Fruit fly (Drosophila melanogaster) whole organism, prepupa: ENCODE measurements around the gene CG33644.

Source experiments
- Blimp-1 ChIP-seq: fragments of 200-800 bp; sonication (Bioruptor generic); optimal IDR thresholded peaks from 3 replicates; lab custom pipeline; 2017; ENCODE audit warnings: missing biosample characterization, missing genetic modification characterization, mild to moderate bottlenecking, moderate library complexity, missing genetic modification reagents
- CG10631 ChIP-seq: fragments of 200-800 bp; sonication (Bioruptor generic); optimal IDR thresholded peaks from 2 replicates; lab custom pipeline; 2016; ENCODE audit warnings: missing biosample characterization, missing genetic modification characterization
- CG11294 ChIP-seq: fragments of 200-800 bp; sonication (Bioruptor generic); IDR thresholded peaks from 2 replicates; pipeline ENCODE4 v1.3.6; 2022; ENCODE audit warnings: missing biosample characterization, missing genetic modification characterization
- CG11762 ChIP-seq: fragments of 200-800 bp; sonication (Bioruptor generic); optimal IDR thresholded peaks from 3 replicates; lab custom pipeline; 2016; ENCODE audit warnings: missing biosample characterization, missing genetic modification characterization; ENCODE audit not compliant: insufficient read depth
- CG11902 ChIP-seq: fragments of 200-800 bp; sonication (Bioruptor generic); optimal IDR thresholded peaks from 3 replicates; lab custom pipeline; 2016; ENCODE audit warnings: missing biosample characterization, missing genetic modification characterization
- CG15336 ChIP-seq: fragments of 200-800 bp; sonication (Bioruptor generic); IDR thresholded peaks from 2 replicates; pipeline ENCODE4 v1.3.6; 2022; ENCODE audit warnings: missing biosample characterization, missing genetic modification characterization
- CG1621 ChIP-seq: fragments of 200-800 bp; sonication (Bioruptor generic); optimal IDR thresholded peaks from 3 replicates; lab custom pipeline; 2018; ENCODE audit warnings: missing biosample characterization, mild to moderate bottlenecking, missing genetic modification characterization
- CG3032 ChIP-seq: fragments of 200-800 bp; optimal IDR thresholded peaks from 2 replicates; lab custom pipeline; 2019; ENCODE audit warnings: missing biosample characterization, mild to moderate bottlenecking, missing genetic modification characterization, moderate library complexity
- CG32006 ChIP-seq: fragments of 200-800 bp; sonication (Bioruptor generic); optimal IDR thresholded peaks from 3 replicates; lab custom pipeline; 2017; ENCODE audit warnings: missing biosample characterization, mild to moderate bottlenecking, missing genetic modification characterization
- CG34406 ChIP-seq: fragments of 200-800 bp; sonication (Bioruptor generic); optimal IDR thresholded peaks from 3 replicates; lab custom pipeline; 2016; ENCODE audit warnings: missing biosample characterization, missing genetic modification characterization
- CG3919 ChIP-seq: fragments of 200-800 bp; sonication (Bioruptor generic); optimal IDR thresholded peaks from 3 replicates; lab custom pipeline; 2016; ENCODE audit warnings: missing biosample characterization, missing genetic modification characterization
- CG6163 ChIP-seq: fragments of 200-800 bp; sonication (Bioruptor generic); IDR thresholded peaks from 3 replicates; pipeline ENCODE4 v1.3.6; 2022; ENCODE audit warnings: missing biosample characterization, missing genetic modification characterization
- CG6276 ChIP-seq: fragments of 200-800 bp; sonication (Bioruptor generic); optimal IDR thresholded peaks from 2 replicates; lab custom pipeline; 2017; ENCODE audit warnings: missing biosample characterization, mild to moderate bottlenecking, missing genetic modification characterization
- CG6792 ChIP-seq: fragments of 200-800 bp; sonication (Bioruptor generic); optimal IDR thresholded peaks from 3 replicates; lab custom pipeline; 2016; ENCODE audit warnings: missing biosample characterization, missing genetic modification characterization
- CG6808 ChIP-seq: fragments of 200-800 bp; sonication (Bioruptor generic); optimal IDR thresholded peaks from 3 replicates; lab custom pipeline; 2017; ENCODE audit warnings: missing biosample characterization, missing genetic modification characterization, mild to moderate bottlenecking, moderate library complexity, missing genetic modification reagents
- CG6854 ChIP-seq: fragments of 200-800 bp; sonication (Bioruptor generic); optimal IDR thresholded peaks from 2 replicates; lab custom pipeline; 2017; ENCODE audit warnings: missing biosample characterization, mild to moderate bottlenecking, missing genetic modification characterization
- CG7368 ChIP-seq: fragments of 200-800 bp; sonication (Bioruptor generic); optimal IDR thresholded peaks from 3 replicates; lab custom pipeline; 2016; ENCODE audit warnings: missing biosample characterization, missing genetic modification characterization
- CG8119 ChIP-seq: fragments of 200-800 bp; sonication (Bioruptor generic); IDR thresholded peaks from 3 replicates; pipeline ENCODE4 v1.3.6; 2022; ENCODE audit warnings: missing biosample characterization, missing genetic modification characterization
- CG8319 ChIP-seq: fragments of 200-800 bp; sonication (Bioruptor generic); optimal IDR thresholded peaks from 3 replicates; lab custom pipeline; 2016; ENCODE audit warnings: missing biosample characterization, missing genetic modification characterization
- CG9139 ChIP-seq: fragments of 200-800 bp; sonication (Bioruptor generic); optimal IDR thresholded peaks from 3 replicates; lab custom pipeline; 2017; ENCODE audit warnings: missing biosample characterization, mild to moderate bottlenecking, missing genetic modification characterization
- Eip75B ChIP-seq: fragments of 200-800 bp; sonication (Bioruptor generic); optimal IDR thresholded peaks from 3 replicates; lab custom pipeline; 2016; ENCODE audit warnings: missing biosample characterization, missing genetic modification characterization
- Eip93F ChIP-seq: fragments of 200-800 bp; sonication (Bioruptor generic); optimal IDR thresholded peaks from 2 replicates; lab custom pipeline; 2016; ENCODE audit warnings: missing biosample characterization, mild to moderate bottlenecking, missing genetic modification characterization
- Ets21C ChIP-seq: fragments of 200-800 bp; sonication (Bioruptor generic); optimal IDR thresholded peaks from 3 replicates; lab custom pipeline; 2016; ENCODE audit warnings: missing biosample characterization, missing genetic modification characterization
- Ets96B ChIP-seq: fragments of 200-800 bp; optimal IDR thresholded peaks from 2 replicates; lab custom pipeline; 2019; ENCODE audit warnings: missing biosample characterization, mild to moderate bottlenecking, missing genetic modification characterization, moderate library complexity
- Gug ChIP-seq: fragments of 200-800 bp; sonication (Bioruptor generic); IDR thresholded peaks from 2 replicates; pipeline ENCODE4 v1.3.6; 2022; ENCODE audit warnings: missing biosample characterization, missing genetic modification characterization
- Hr38 ChIP-seq: sonication (Bioruptor generic); optimal IDR thresholded peaks from 2 replicates; lab custom pipeline; 2016; ENCODE audit warnings: missing biosample characterization, missing genetic modification characterization
- Hr39 ChIP-seq: fragments of 200-800 bp; sonication (Bioruptor generic); optimal IDR thresholded peaks from 2 replicates; lab custom pipeline; 2016; ENCODE audit warnings: missing biosample characterization, missing genetic modification characterization
- Hr4 ChIP-seq: fragments of 200-800 bp; sonication (Bioruptor generic); optimal IDR thresholded peaks from 3 replicates; lab custom pipeline; 2016; ENCODE audit warnings: missing biosample characterization, missing genetic modification characterization
- Lpt ChIP-seq: fragments of 200-800 bp; sonication (Bioruptor generic); optimal IDR thresholded peaks from 3 replicates; lab custom pipeline; 2016; ENCODE audit warnings: missing biosample characterization, missing genetic modification characterization
- Met ChIP-seq: fragments of 200-800 bp; sonication (Bioruptor generic); optimal IDR thresholded peaks from 3 replicates; lab custom pipeline; 2016; ENCODE audit warnings: missing biosample characterization, missing genetic modification characterization
- OdsH ChIP-seq: fragments of 200-800 bp; sonication (Bioruptor generic); optimal IDR thresholded peaks from 3 replicates; lab custom pipeline; 2016; ENCODE audit warnings: missing biosample characterization, missing genetic modification characterization
- Sox14 ChIP-seq: fragments of 200-800 bp; sonication (Bioruptor generic); optimal IDR thresholded peaks from 3 replicates; lab custom pipeline; 2016; ENCODE audit warnings: missing biosample characterization, missing genetic modification characterization
- achi ChIP-seq: fragments of 200-800 bp; sonication (Bioruptor generic); optimal IDR thresholded peaks from 3 replicates; lab custom pipeline; 2016; ENCODE audit warnings: missing biosample characterization, missing genetic modification characterization
- acj6 ChIP-seq: fragments of 200-800 bp; sonication (Bioruptor generic); optimal IDR thresholded peaks from 3 replicates; lab custom pipeline; 2016; ENCODE audit warnings: missing biosample characterization, missing genetic modification characterization
- cyc ChIP-seq: fragments of 200-800 bp; sonication (Bioruptor generic); optimal IDR thresholded peaks from 3 replicates; lab custom pipeline; 2016; ENCODE audit warnings: missing biosample characterization, missing genetic modification characterization
- dac ChIP-seq: fragments of 200-800 bp; sonication (Bioruptor generic); optimal IDR thresholded peaks from 2 replicates; lab custom pipeline; 2017; ENCODE audit warnings: missing biosample characterization, mild to moderate bottlenecking, missing genetic modification characterization
- dsx ChIP-seq: fragments of 200-800 bp; optimal IDR thresholded peaks from 3 replicates; lab custom pipeline; 2019; ENCODE audit warnings: missing biosample characterization, mild to moderate bottlenecking, missing genetic modification characterization, moderate library complexity; ENCODE audit not compliant: poor library complexity, severe bottlenecking
- eg ChIP-seq: fragments of 200-800 bp; sonication (Bioruptor generic); IDR thresholded peaks from 3 replicates; pipeline ENCODE4 v1.3.6; 2022; ENCODE audit warnings: missing biosample characterization, missing genetic modification characterization
- esn ChIP-seq: fragments of 200-800 bp; sonication (Bioruptor generic); optimal IDR thresholded peaks from 2 replicates; lab custom pipeline; 2016; ENCODE audit warnings: missing biosample characterization, mild to moderate bottlenecking, missing genetic modification characterization, moderate library complexity
- fd59A ChIP-seq: fragments of 200-800 bp; sonication (Bioruptor generic); optimal IDR thresholded peaks from 2 replicates; lab custom pipeline; 2017; ENCODE audit warnings: missing biosample characterization, mild to moderate bottlenecking, missing genetic modification characterization, missing genetic modification reagents
- fkh ChIP-seq: fragments of 200-800 bp; sonication (Bioruptor generic); optimal IDR thresholded peaks from 3 replicates; lab custom pipeline; 2017; ENCODE audit warnings: missing biosample characterization, mild to moderate bottlenecking, missing genetic modification characterization, moderate library complexity
- net ChIP-seq: fragments of 200-800 bp; sonication (Bioruptor generic); optimal IDR thresholded peaks from 3 replicates; lab custom pipeline; 2016; ENCODE audit warnings: missing biosample characterization, missing genetic modification characterization
- pdm3 ChIP-seq: fragments of 200-800 bp; sonication (Bioruptor generic); optimal IDR thresholded peaks from 3 replicates; lab custom pipeline; 2016; ENCODE audit warnings: missing biosample characterization, missing genetic modification characterization
- salr ChIP-seq, 2 experiments: fragments of 200-800 bp; sonication (Bioruptor generic); optimal IDR thresholded peaks; 3 replicates each; lab custom pipeline; 2016 to 2018; ENCODE audit warnings: missing biosample characterization in 2 of 2, missing genetic modification characterization in 2 of 2, mild to moderate bottlenecking in 1 of 2
- spab ChIP-seq: fragments of 200-800 bp; sonication (Bioruptor generic); optimal IDR thresholded peaks from 2 replicates; lab custom pipeline; 2017; ENCODE audit warnings: missing biosample characterization, mild to moderate bottlenecking, missing genetic modification characterization, missing genetic modification reagents
- ss ChIP-seq, 2 experiments: fragments of 200-800 bp; sonication (Bioruptor generic); optimal IDR thresholded peaks; 2 replicates in 1 of 2; 3 replicates in 1 of 2; lab custom pipeline; 2017 to 2018; ENCODE audit warnings: mild to moderate bottlenecking in 2 of 2, missing biosample characterization in 2 of 2, missing genetic modification characterization in 2 of 2, moderate library complexity in 1 of 2
- svp ChIP-seq: fragments of 200-800 bp; sonication (Bioruptor generic); peaks from one replicate; lab custom pipeline; 2016; ENCODE audit warnings: missing biosample characterization, missing genetic modification characterization

The CG33644 gene

DNA sequence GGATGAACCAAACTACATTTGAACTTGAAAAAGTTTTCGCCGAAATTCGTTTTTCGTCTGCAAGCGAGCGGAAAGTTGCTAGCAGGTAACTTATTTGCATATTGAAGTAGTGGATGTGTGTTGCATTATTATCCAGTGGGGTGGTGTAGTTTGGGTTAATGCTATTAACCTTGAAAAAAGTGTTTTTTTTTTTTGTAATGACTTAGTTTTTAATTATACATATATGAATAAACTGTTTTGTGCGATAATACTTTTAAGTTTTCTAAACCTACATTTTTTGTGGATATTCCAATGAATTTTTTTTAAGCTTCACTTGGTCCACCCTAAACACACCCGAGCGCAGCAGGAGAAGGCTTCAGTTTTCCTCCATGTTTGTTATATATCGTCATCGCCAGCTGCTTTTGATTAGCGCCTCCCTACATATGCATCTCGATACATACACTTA, 39.1 kb downstream of the CG33644 start (continued):
- TF ChIP-seq fkh (GFP tag; lab: Kevin White, UChicago) (no peak), Sox14 (peak; percentile 92), dsx (peak; percentile 60), CG9139 (GFP tag; lab: Kevin White, UChicago) (peak; percentile 71), eg (GFP tag; lab: Robert Waterston, UW) (peak; percentile 85), achi (GFP tag; lab: Kevin White, UChicago) (peak; percentile 94), CG6854 (GFP tag; lab: Kevin White, UChicago) (peak; percentile 87), CG6808 (peak; percentile 90)

DNA sequence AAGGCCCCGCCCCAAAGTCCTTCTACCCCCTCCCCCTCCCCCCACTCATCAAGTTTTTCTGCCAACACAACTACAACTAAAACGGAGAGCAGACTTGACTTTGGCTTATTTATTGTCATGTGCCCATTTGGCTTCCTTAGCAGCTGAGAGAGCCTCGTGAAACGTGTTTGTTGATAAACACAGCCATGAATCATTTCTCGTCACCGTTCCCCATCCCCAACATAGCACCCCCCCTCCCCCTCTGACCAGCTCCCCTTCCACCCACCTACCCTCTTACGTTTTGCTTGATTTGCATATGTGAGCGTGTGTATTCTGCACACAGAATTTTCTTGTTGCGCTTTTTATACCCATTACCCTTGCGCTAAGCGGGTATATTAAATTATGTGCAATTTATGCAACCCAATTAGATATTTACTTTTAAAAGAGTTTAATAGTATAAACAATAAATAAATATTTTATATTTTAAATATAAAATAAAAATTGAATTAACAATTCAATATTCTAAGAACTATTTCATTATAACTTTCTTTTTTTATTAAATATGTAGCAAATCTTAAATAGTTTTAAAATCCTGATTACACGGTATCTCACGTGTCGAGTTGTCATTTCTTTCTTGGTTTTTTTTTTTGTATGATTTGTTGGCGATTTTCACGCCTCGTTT, 40.0 kb downstream of the CG33644 start:
- TF ChIP-seq Gug (peak; percentile 49), Lpt (GFP tag; lab: Kevin White, UChicago) (peak; percentile 19), Ets96B (tag; lab: Kevin White, UChicago) (peak; percentile 65), CG10631 (GFP tag; lab: Kevin White, UChicago) (peak; percentile 71), salr (GFP tag; optimal IDR thresholded peaks at IDR 0.05; lab: Kevin White, UChicago) (peak; percentile 27 to 63), CG3919 (peak; percentile 32), Eip93F (GFP tag; lab: Kevin White, UChicago) (no peak), eg (GFP tag; lab: Robert Waterston, UW) (peak; percentile 34; the same call in 2 of the 3 replicates), spab (GFP tag; lab: Kevin White, UChicago) (peak; percentile 35), CG6792 (GFP tag; lab: Kevin White, UChicago) (peak; percentile 48), fkh (GFP tag; lab: Kevin White, UChicago) (peak; percentile 33), dac (GFP tag; lab: Kevin White, UChicago) (no peak), CG8119 (GFP tag; lab: Robert Waterston, UW) (peak; percentile 75), ss (GFP tag; optimal IDR thresholded peaks at IDR 0.05; lab: Kevin White, UChicago) (peak; percentile 49 to 53), Sox14 (no peak), Blimp-1 (GFP tag; lab: Kevin White, UChicago) (peak; percentile 21), Hr39 (GFP tag; lab: Kevin White, UChicago) (no peak), Hr38 (GFP tag; lab: Kevin White, UChicago) (no peak), CG6854 (GFP tag; lab: Kevin White, UChicago) (no peak), pdm3 (no peak), CG11294 (GFP tag; lab: Robert Waterston, UW) (no peak), CG7368 (GFP tag; lab: Kevin White, UChicago) (peak; percentile 34), net (GFP tag; lab: Kevin White, UChicago) (peak; percentile 37), OdsH (GFP tag; lab: Kevin White, UChicago) (peak; percentile 53), CG1621 (no peak), achi (GFP tag; lab: Kevin White, UChicago) (peak; percentile 63), CG6163 (GFP tag; lab: Robert Waterston, UW) (peak; percentile 50; the same call in 1 of the 3 replicates), CG11902 (GFP tag; lab: Kevin White, UChicago) (no peak), dsx (peak; percentile 53), esn (GFP tag; lab: Kevin White, UChicago) (peak; percentile 65), Hr4 (peak; percentile 41), Ets21C (GFP tag; lab: Kevin White, UChicago) (no peak), Eip75B (GFP tag; lab: Kevin White, UChicago) (peak; percentile 44), fd59A (no peak), CG11762 (GFP tag; lab: Kevin White, UChicago) (no peak), cyc (GFP tag; lab: Kevin White, UChicago) (peak; percentile 3), CG8319 (GFP tag; lab: Kevin White, UChicago) (no peak), CG34406 (peak; percentile 60), Met (peak; percentile 21), CG3032 (tag; lab: Kevin White, UChicago) (peak; percentile 70), acj6 (peak; percentile 43), CG9139 (GFP tag; lab: Kevin White, UChicago) (peak; percentile 25), CG6276 (GFP tag; lab: Kevin White, UChicago) (peak; percentile 61), CG15336 (GFP tag; lab: Robert Waterston, UW) (peak; percentile 78), CG6808 (peak; percentile 37), svp (peak; percentile 76), CG32006 (peak; percentile 79)
